Worm (Caenorhabditis elegans) whole organism, L3 larva: ENCODE measurements around the gene sptf-2.

Experiments
- R02D3.7 ChIP-seq: fragments of 150-350 bp; optimal IDR thresholded peaks from 2 replicates; lab custom pipeline; 2014; ENCODE audit warnings: missing biosample characterization, missing genetic modification characterization
- ZK546.5 ChIP-seq: sonication (generic microtip); optimal IDR thresholded peaks from 2 replicates; lab custom pipeline; 2017; ENCODE audit warnings: missing biosample characterization, missing genetic modification characterization
- ama-1 ChIP-seq: fragments of 150-350 bp; optimal IDR thresholded peaks from 2 replicates; lab custom pipeline; 2018
- ceh-28 ChIP-seq: fragments of 150-350 bp; optimal IDR thresholded peaks from 2 replicates; lab custom pipeline; 2014; ENCODE audit warnings: missing biosample characterization, missing genetic modification reagents, missing genetic modification characterization
- ceh-9 ChIP-seq: sonication (generic microtip); optimal IDR thresholded peaks from 2 replicates; lab custom pipeline; 2018; ENCODE audit warnings: missing biosample characterization, missing genetic modification characterization
- daf-12 ChIP-seq: fragments of 150-350 bp; optimal IDR thresholded peaks from 2 replicates; lab custom pipeline; 2014; ENCODE audit warnings: missing biosample characterization, missing genetic modification reagents, missing genetic modification characterization
- egl-27 ChIP-seq: sonication (generic microtip); optimal IDR thresholded peaks from 4 replicates; lab custom pipeline; 2017; ENCODE audit warnings: missing biosample characterization, missing genetic modification reagents, missing genetic modification characterization
- egl-5 ChIP-seq: fragments of 150-350 bp; optimal IDR thresholded peaks from 2 replicates; lab custom pipeline; 2017; ENCODE audit warnings: missing biosample characterization, missing genetic modification reagents, missing genetic modification characterization, inconsistent platforms
- elt-3 ChIP-seq, 3 experiments: fragments of 150-350 bp in 1 of 3; sonication (generic microtip) in 2 of 3; optimal IDR thresholded peaks; 2 replicates in 2 of 3; 4 replicates in 1 of 3; lab custom pipeline; 2014 to 2017; ENCODE audit warnings: missing biosample characterization in 3 of 3, missing genetic modification characterization in 3 of 3
- eor-1 ChIP-seq, 2 experiments: fragments of 150-350 bp; optimal IDR thresholded peaks; 2 replicates each; lab custom pipeline; 2014 to 2018; ENCODE audit warnings: missing biosample characterization in 2 of 2, missing genetic modification characterization in 2 of 2
- fkh-10 ChIP-seq: sonication (generic microtip); optimal IDR thresholded peaks from 2 replicates; lab custom pipeline; 2017; ENCODE audit warnings: missing biosample characterization, missing genetic modification reagents, missing genetic modification characterization
- fos-1 ChIP-seq: fragments of 150-350 bp; optimal IDR thresholded peaks from 2 replicates; lab custom pipeline; 2014; ENCODE audit warnings: missing biosample characterization, missing genetic modification characterization
- lsy-12 ChIP-seq: sonication (generic microtip); optimal IDR thresholded peaks from 2 replicates; lab custom pipeline; 2016; ENCODE audit warnings: mild to moderate bottlenecking, missing genetic modification characterization, missing compliant biosample characterization
- mdl-1 ChIP-seq: fragments of 150-350 bp; optimal IDR thresholded peaks from 2 replicates; lab custom pipeline; 2014; ENCODE audit warnings: missing biosample characterization, missing genetic modification characterization
- mml-1 ChIP-seq: fragments of 150-350 bp; sonication (generic microtip); optimal IDR thresholded peaks from 3 replicates; lab custom pipeline; 2014; ENCODE audit warnings: missing biosample characterization, missing genetic modification characterization
- nhr-11 ChIP-seq: fragments of 150-350 bp; optimal IDR thresholded peaks from 2 replicates; lab custom pipeline; 2014; ENCODE audit warnings: missing biosample characterization, missing genetic modification characterization
- nhr-23 ChIP-seq: fragments of 150-350 bp; optimal IDR thresholded peaks from 2 replicates; lab custom pipeline; 2014; ENCODE audit warnings: missing biosample characterization, missing genetic modification reagents, missing genetic modification characterization
- nhr-237 ChIP-seq: fragments of 150-350 bp; optimal IDR thresholded peaks from 2 replicates; lab custom pipeline; 2014; ENCODE audit warnings: missing biosample characterization, missing genetic modification characterization
- nhr-25 ChIP-seq: sonication (generic microtip); optimal IDR thresholded peaks from 2 replicates; lab custom pipeline; 2017; ENCODE audit warnings: missing biosample characterization, missing genetic modification characterization
- nhr-28 ChIP-seq: fragments of 150-350 bp; optimal IDR thresholded peaks from 2 replicates; lab custom pipeline; 2014; ENCODE audit warnings: missing biosample characterization, missing genetic modification characterization
- nhr-43 ChIP-seq: sonication (generic microtip); optimal IDR thresholded peaks from 2 replicates; lab custom pipeline; 2016; ENCODE audit warnings: mild to moderate bottlenecking, missing genetic modification characterization, missing compliant biosample characterization; ENCODE audit not compliant: poor library complexity, severe bottlenecking
- nhr-67 ChIP-seq: fragments of 150-350 bp; optimal IDR thresholded peaks from 2 replicates; lab custom pipeline; 2014; ENCODE audit warnings: missing biosample characterization, missing genetic modification characterization
- nhr-77 ChIP-seq: fragments of 150-350 bp; optimal IDR thresholded peaks from 2 replicates; lab custom pipeline; 2014; ENCODE audit warnings: missing biosample characterization, missing genetic modification characterization
- pha-4 ChIP-seq: fragments of 150-350 bp; optimal IDR thresholded peaks from 2 replicates; lab custom pipeline; 2014; ENCODE audit warnings: missing biosample characterization, missing genetic modification reagents, missing genetic modification characterization
- sea-2 ChIP-seq: fragments of 150-350 bp; sonication (generic microtip); optimal IDR thresholded peaks from 4 replicates; lab custom pipeline; 2014; ENCODE audit warnings: missing biosample characterization, missing genetic modification reagents, missing genetic modification characterization
- skn-1 ChIP-seq: fragments of 150-350 bp; optimal IDR thresholded peaks from 2 replicates; lab custom pipeline; 2014; ENCODE audit warnings: missing biosample characterization, missing genetic modification characterization
- tbx-2 ChIP-seq: sonication (generic microtip); optimal IDR thresholded peaks from 2 replicates; lab custom pipeline; 2016; ENCODE audit warnings: mild to moderate bottlenecking, missing genetic modification characterization, missing compliant biosample characterization
- unc-39 ChIP-seq: sonication (generic microtip); optimal IDR thresholded peaks from 4 replicates; lab custom pipeline; 2017; ENCODE audit warnings: missing biosample characterization, missing genetic modification characterization
- unc-62 ChIP-seq: fragments of 150-350 bp; sonication (generic microtip); optimal IDR thresholded peaks from 4 replicates; lab custom pipeline; 2014; ENCODE audit warnings: missing biosample characterization, missing genetic modification reagents, missing genetic modification characterization
- zag-1 ChIP-seq: fragments of 150-350 bp; optimal IDR thresholded peaks from 2 replicates; lab custom pipeline; 2014; ENCODE audit warnings: missing biosample characterization, missing genetic modification characterization
- ztf-11 ChIP-seq: fragments of 150-350 bp; optimal IDR thresholded peaks from 2 replicates; lab custom pipeline; 2014; ENCODE audit warnings: missing biosample characterization, missing genetic modification characterization
- ztf-4 ChIP-seq: fragments of 150-350 bp; optimal IDR thresholded peaks from 2 replicates; lab custom pipeline; 2014; ENCODE audit warnings: missing biosample characterization, missing genetic modification characterization

sptf-2 gene

ce11 chrII:8630088-8630487 lies 4.8 kb downstream of the sptf-2 start, which contains the start of gene T22C8.6:
Gene T22C8.6, minus strand, starts transcription at chrII:8630281.
- TF ChIP-seq nhr-67 (tag; lab: Kevin White, UChicago) (no peak), nhr-23 (tag; lab: Kevin White, UChicago) (peak; percentile 19), nhr-25 (tag; lab: Kevin White, UChicago) (peak; percentile 33)

ce11 chrII:8631766-8632165 lies 6.5 kb downstream of the sptf-2 start:
- TF ChIP-seq sea-2 (GFP tag; lab: Kevin White, UChicago), result no peak
- no peak for TF ChIP-seq lsy-12 (tag; lab: Kevin White, UChicago)
- no peak for TF ChIP-seq unc-39 (tag; lab: Kevin White, UChicago)
- TF ChIP-seq nhr-23 (tag; lab: Kevin White, UChicago), result no peak
- TF ChIP-seq tbx-2 (tag; lab: Kevin White, UChicago), result no peak
- TF ChIP-seq R02D3.7 (tag; lab: Kevin White, UChicago), result no peak
- no peak for TF ChIP-seq ceh-28 (tag; lab: Kevin White, UChicago)
- TF ChIP-seq skn-1 (tag; lab: Kevin White, UChicago), result no peak
- no peak for TF ChIP-seq egl-27 (tag; lab: Kevin White, UChicago)
- TF ChIP-seq nhr-11 (tag; lab: Kevin White, UChicago), result no peak

DNA sequence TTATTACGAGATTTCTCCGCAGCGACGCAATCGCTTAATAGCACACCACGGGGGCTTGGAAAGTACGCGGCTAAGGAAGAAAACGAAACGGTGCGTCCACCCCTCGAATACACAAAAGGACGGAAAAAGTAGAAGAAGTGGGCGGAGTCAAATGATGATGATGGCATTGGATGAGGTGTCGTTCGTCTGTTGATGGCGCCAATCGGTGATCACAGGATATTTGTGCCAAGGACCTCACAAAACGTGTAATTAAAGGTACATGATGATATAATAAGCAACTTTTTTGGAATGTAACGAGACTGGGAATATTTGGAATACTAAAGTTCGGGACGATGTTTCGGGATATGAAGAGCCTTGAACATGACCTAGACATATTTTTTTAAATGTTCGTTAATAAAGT lies 9.1 kb downstream of the sptf-2 start, which contains the start of gene cutl-12:
Gene cutl-12 (minus strand): TSS at position 101 of the 400 bp plus-strand sequence.
- TF ChIP-seq nhr-43 (tag; lab: Kevin White, UChicago), result no peak
- TF ChIP-seq unc-62 (GFP tag; lab: Kevin White, UChicago), result no peak
- no peak for TF ChIP-seq fkh-10 (GFP tag; lab: Kevin White, UChicago)
- TF ChIP-seq sea-2 (GFP tag; lab: Kevin White, UChicago), result no peak
- TF ChIP-seq ZK546.5, result no peak
- no peak for TF ChIP-seq eor-1 (tag; optimal IDR thresholded peaks at IDR 0.05; lab: Kevin White, UChicago)
- no peak for TF ChIP-seq ceh-28 (tag; lab: Kevin White, UChicago)
- no peak for TF ChIP-seq unc-39 (tag; lab: Kevin White, UChicago)
- no peak for TF ChIP-seq fos-1 (tag; lab: Kevin White, UChicago)
- no peak for TF ChIP-seq zag-1 (tag; lab: Kevin White, UChicago)
- no peak for TF ChIP-seq daf-12 (tag; lab: Kevin White, UChicago)
- TF ChIP-seq ztf-4 (tag; lab: Kevin White, UChicago), result no peak
- TF ChIP-seq nhr-28 (tag; lab: Kevin White, UChicago), result no peak
- no peak for TF ChIP-seq ama-1 (lab: Kevin White, UChicago)
- no peak for TF ChIP-seq mdl-1 (tag; lab: Kevin White, UChicago)
- no peak for TF ChIP-seq elt-3 (tag; optimal IDR thresholded peaks at IDR 0.05; lab: Kevin White, UChicago)
- no peak for TF ChIP-seq egl-5 (tag; lab: Kevin White, UChicago)
- TF ChIP-seq nhr-23 (tag; lab: Kevin White, UChicago), result no peak

DNA sequence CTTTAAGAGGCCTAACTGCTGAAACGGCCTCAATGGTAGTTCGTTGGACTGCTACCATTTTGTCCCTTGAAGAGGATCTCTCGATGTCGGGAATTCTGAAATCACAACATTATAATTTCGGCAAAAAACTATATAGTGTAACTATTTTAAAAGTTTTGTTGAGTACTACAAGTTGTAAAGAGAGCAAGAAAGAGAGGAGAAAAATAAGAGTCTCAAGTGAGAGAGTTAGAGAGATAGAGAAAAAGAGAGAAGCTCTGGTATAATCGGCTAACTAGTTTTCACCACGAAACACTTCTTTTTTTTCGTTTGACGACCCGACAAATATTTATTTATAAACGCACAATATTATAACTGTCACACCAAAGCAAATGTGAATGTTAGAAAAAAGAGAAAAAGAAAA lies 12.4 kb downstream of the sptf-2 start, which contains the start of gene vab-9:
Gene vab-9 (minus strand): TSS at position 101 of the 400 bp plus-strand sequence.
- TF ChIP-seq nhr-67 (tag; lab: Kevin White, UChicago) (no peak), pha-4 (tag; lab: Kevin White, UChicago) (peak; percentile 46), fkh-10 (GFP tag; lab: Kevin White, UChicago) (no peak)

DNA sequence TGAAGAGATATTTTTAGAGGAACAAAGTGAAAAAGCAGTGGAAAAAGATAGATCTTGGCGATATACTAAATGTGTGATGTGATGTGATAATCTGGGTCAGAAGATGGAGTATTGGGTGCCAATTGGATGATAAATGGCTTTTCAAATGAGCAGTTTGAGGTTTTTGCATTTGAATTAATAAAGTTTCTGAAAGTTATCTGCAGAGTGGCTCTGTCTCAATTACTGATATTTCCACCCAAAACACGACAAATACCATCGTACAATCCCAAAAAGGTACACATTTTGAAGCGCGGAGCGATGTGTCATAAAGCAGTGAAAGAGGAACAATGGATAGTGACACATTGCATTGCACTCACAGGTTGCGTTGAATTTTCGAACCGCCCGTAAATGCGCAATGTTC lies 14.3 kb downstream of the sptf-2 start:
- TF ChIP-seq zag-1 (tag; lab: Kevin White, UChicago) (no peak), ZK546.5 (no peak), mml-1 (tag; lab: Kevin White, UChicago) (no peak), ceh-9 (tag; lab: Kevin White, UChicago) (no peak), nhr-77 (tag; lab: Kevin White, UChicago) (no peak), nhr-237 (tag; lab: Kevin White, UChicago) (no peak), ama-1 (lab: Kevin White, UChicago) (no peak), ztf-11 (tag; lab: Kevin White, UChicago) (no peak), mdl-1 (tag; lab: Kevin White, UChicago) (no peak)
